Fruit fly (Drosophila melanogaster) whole organism, embryonic: ENCODE measurements around the gene Hsp60B.
A peak's percentile ranks its signal among the peaks of the same experiment; 100 is the strongest.

ENCODE experiments used
- ATbp ChIP-seq: fragments of 200-800 bp; sonication (Bioruptor generic); optimal IDR thresholded peaks from 2 replicates; lab custom pipeline; 2017; ENCODE audit warnings: missing biosample characterization, mild to moderate bottlenecking, missing genetic modification characterization, missing genetic modification reagents
- Ada2b ChIP-seq: fragments of 200-800 bp; sonication (Bioruptor generic); IDR thresholded peaks from 2 replicates; pipeline ENCODE4 v1.3.6; 2022; ENCODE audit warnings: missing biosample characterization, missing genetic modification characterization
- Adf1 ChIP-seq: fragments of 200-800 bp; sonication (Bioruptor generic); IDR thresholded peaks from 2 replicates; pipeline ENCODE4 v1.3.6; 2022; ENCODE audit warnings: missing biosample characterization, missing genetic modification characterization
- Atf-2 ChIP-seq: fragments of 200-800 bp; sonication (Bioruptor generic); optimal IDR thresholded peaks from 2 replicates; lab custom pipeline; 2016; ENCODE audit warnings: missing biosample characterization, missing genetic modification characterization
- B-H2 ChIP-seq: fragments of 200-800 bp; sonication (Bioruptor generic); optimal IDR thresholded peaks from 2 replicates; lab custom pipeline; 2018; ENCODE audit warnings: missing biosample characterization, mild to moderate bottlenecking, missing genetic modification characterization
- CG10565 ChIP-seq: fragments of 200-800 bp; sonication (Bioruptor generic); optimal IDR thresholded peaks from 3 replicates; lab custom pipeline; 2016; ENCODE audit warnings: missing biosample characterization, mild to moderate bottlenecking, missing genetic modification characterization
- CG10979 ChIP-seq: fragments of 200-800 bp; sonication (Bioruptor generic); optimal IDR thresholded peaks from 2 replicates; lab custom pipeline; 2018; ENCODE audit warnings: missing biosample characterization, mild to moderate bottlenecking, missing genetic modification characterization, moderate library complexity
- CG11560 ChIP-seq: fragments of 200-800 bp; sonication (Bioruptor generic); IDR thresholded peaks from 3 replicates; pipeline ENCODE4 v1.3.6; 2022; ENCODE audit warnings: missing biosample characterization, missing genetic modification characterization
- CG11695 ChIP-seq: fragments of 200-800 bp; sonication (Bioruptor generic); IDR thresholded peaks from 3 replicates; pipeline ENCODE4 v1.3.6; 2022; ENCODE audit warnings: missing biosample characterization, missing genetic modification characterization
- CG11723 ChIP-seq: fragments of 200-800 bp; sonication (Bioruptor generic); optimal IDR thresholded peaks from 2 replicates; lab custom pipeline; 2017; ENCODE audit warnings: missing biosample characterization, mild to moderate bottlenecking, missing genetic modification characterization
- CG12155 ChIP-seq: fragments of 200-800 bp; sonication (Bioruptor generic); optimal IDR thresholded peaks from 3 replicates; lab custom pipeline; 2016; ENCODE audit warnings: missing biosample characterization, missing genetic modification characterization
- CG12942 ChIP-seq: fragments of 200-800 bp; sonication (Bioruptor generic); optimal IDR thresholded peaks from 3 replicates; lab custom pipeline; 2016; ENCODE audit warnings: missing biosample characterization, missing genetic modification characterization
- CG13123 ChIP-seq: fragments of 200-800 bp; sonication (Bioruptor generic); optimal IDR thresholded peaks from 2 replicates; lab custom pipeline; 2016; ENCODE audit warnings: missing biosample characterization, missing genetic modification characterization
- CG13775 ChIP-seq: fragments of 200-800 bp; sonication (Bioruptor generic); optimal IDR thresholded peaks from 3 replicates; lab custom pipeline; 2017; ENCODE audit warnings: missing biosample characterization, mild to moderate bottlenecking, missing genetic modification characterization
- CG14860 ChIP-seq: fragments of 200-800 bp; sonication (Bioruptor generic); IDR thresholded peaks from 3 replicates; pipeline ENCODE4 v1.3.6; 2022; ENCODE audit warnings: missing biosample characterization, missing genetic modification characterization; ENCODE audit not compliant: partially characterized antibody
- CG15479 ChIP-seq: fragments of 200-800 bp; sonication (Bioruptor generic); optimal IDR thresholded peaks from 3 replicates; lab custom pipeline; 2019; ENCODE audit warnings: missing biosample characterization, mild to moderate bottlenecking, missing genetic modification characterization, moderate library complexity
- CG15601 ChIP-seq: fragments of 200-800 bp; sonication (Bioruptor generic); optimal IDR thresholded peaks from 3 replicates; lab custom pipeline; 2019; ENCODE audit warnings: missing biosample characterization, mild to moderate bottlenecking, missing genetic modification characterization, moderate library complexity
- CG1602 ChIP-seq: fragments of 200-800 bp; sonication (Bioruptor generic); optimal IDR thresholded peaks from 3 replicates; lab custom pipeline; 2016; ENCODE audit warnings: missing biosample characterization, missing genetic modification characterization
- CG17612 ChIP-seq: fragments of 200-800 bp; sonication (Bioruptor generic); IDR thresholded peaks from 2 replicates; pipeline ENCODE4 v1.3.6; 2022; ENCODE audit warnings: missing biosample characterization, missing genetic modification characterization
- CG17802 ChIP-seq: fragments of 200-800 bp; sonication (Bioruptor generic); optimal IDR thresholded peaks from 2 replicates; lab custom pipeline; 2018; ENCODE audit warnings: missing biosample characterization, mild to moderate bottlenecking, missing genetic modification characterization, moderate library complexity
- CG30403 ChIP-seq: fragments of 200-800 bp; sonication (Bioruptor generic); optimal IDR thresholded peaks from 3 replicates; lab custom pipeline; 2016; ENCODE audit warnings: missing biosample characterization, missing genetic modification characterization
- CG3065 ChIP-seq: fragments of 200-800 bp; sonication (Bioruptor generic); optimal IDR thresholded peaks from 2 replicates; lab custom pipeline; 2016; ENCODE audit warnings: missing biosample characterization, missing genetic modification characterization
- CG34376 ChIP-seq: fragments of 200-800 bp; sonication (Bioruptor generic); optimal IDR thresholded peaks from 2 replicates; lab custom pipeline; 2018; ENCODE audit warnings: missing biosample characterization, mild to moderate bottlenecking, missing genetic modification characterization
- CG4328 ChIP-seq: fragments of 200-800 bp; sonication (Bioruptor generic); optimal IDR thresholded peaks from 3 replicates; lab custom pipeline; 2017; ENCODE audit warnings: missing biosample characterization, missing genetic modification reagents, missing genetic modification characterization
- CG5953 ChIP-seq: fragments of 200-800 bp; sonication (Bioruptor generic); IDR thresholded peaks from 2 replicates; pipeline ENCODE4 v1.3.6; 2022; ENCODE audit warnings: missing biosample characterization, missing genetic modification characterization
- CG8765 ChIP-seq: fragments of 200-800 bp; sonication (Bioruptor generic); IDR thresholded peaks from 2 replicates; pipeline ENCODE4 v1.3.6; 2022; ENCODE audit warnings: missing biosample characterization, missing genetic modification characterization
- CG9932 ChIP-seq: fragments of 200-800 bp; sonication (Bioruptor generic); IDR thresholded peaks from 2 replicates; pipeline ENCODE4 v1.3.6; 2022; ENCODE audit warnings: missing biosample characterization, missing genetic modification characterization
- CoRest ChIP-seq: fragments of 200-800 bp; sonication (Bioruptor generic); optimal IDR thresholded peaks from 3 replicates; lab custom pipeline; 2018; ENCODE audit warnings: missing biosample characterization, mild to moderate bottlenecking, missing genetic modification characterization, moderate library complexity
- D19A ChIP-seq: fragments of 200-800 bp; optimal IDR thresholded peaks from 3 replicates; lab custom pipeline; 2019; ENCODE audit warnings: missing biosample characterization, mild to moderate bottlenecking, missing genetic modification characterization, moderate library complexity
- Dad ChIP-seq: fragments of 200-800 bp; sonication (Bioruptor generic); optimal IDR thresholded peaks from 3 replicates; lab custom pipeline; 2016; ENCODE audit warnings: missing biosample characterization, missing genetic modification characterization
- HHEX ChIP-seq: fragments of 200-800 bp; sonication (Bioruptor generic); optimal IDR thresholded peaks from 3 replicates; lab custom pipeline; 2017; ENCODE audit warnings: missing biosample characterization, mild to moderate bottlenecking, missing genetic modification characterization, missing genetic modification reagents
- Lim3 ChIP-seq: fragments of 200-800 bp; sonication (Bioruptor generic); IDR thresholded peaks from 2 replicates; pipeline ENCODE4 v1.3.6; 2022; ENCODE audit warnings: missing biosample characterization, missing genetic modification characterization
- PHDP ChIP-seq: fragments of 200-800 bp; sonication (Bioruptor generic); optimal IDR thresholded peaks from 3 replicates; lab custom pipeline; 2018; ENCODE audit warnings: missing biosample characterization, mild to moderate bottlenecking, missing genetic modification characterization, moderate library complexity
- Xbp1 ChIP-seq: fragments of 200-800 bp; sonication (Bioruptor generic); optimal IDR thresholded peaks from 3 replicates; lab custom pipeline; 2016; ENCODE audit warnings: missing biosample characterization, mild to moderate bottlenecking, missing genetic modification characterization
- bsh ChIP-seq, 2 experiments: fragments of 200-800 bp; sonication (Bioruptor generic); optimal IDR thresholded peaks; 2 replicates each; lab custom pipeline; 2017 to 2018; ENCODE audit warnings: mild to moderate bottlenecking in 2 of 2, missing biosample characterization in 2 of 2, missing genetic modification characterization in 2 of 2, moderate library complexity in 1 of 2
- chm ChIP-seq: fragments of 200-800 bp; sonication (Bioruptor generic); IDR thresholded peaks from 2 replicates; pipeline ENCODE4 v1.3.6; 2022; ENCODE audit warnings: missing biosample characterization, missing genetic modification characterization
- crc ChIP-seq: fragments of 200-800 bp; sonication (Bioruptor generic); optimal IDR thresholded peaks from 2 replicates; lab custom pipeline; 2016; ENCODE audit warnings: missing biosample characterization, missing genetic modification characterization
- disco-r ChIP-seq: fragments of 200-800 bp; sonication (Bioruptor generic); optimal IDR thresholded peaks from 2 replicates; lab custom pipeline; 2016; ENCODE audit warnings: missing biosample characterization, missing genetic modification characterization
- dpn ChIP-seq, 2 experiments: fragments of 200-800 bp; sonication (Bioruptor generic); optimal IDR thresholded peaks; 3 replicates each; lab custom pipeline; 2016; ENCODE audit warnings: missing biosample characterization in 2 of 2, missing genetic modification characterization in 2 of 2
- fd64A ChIP-seq: fragments of 200-800 bp; sonication (Bioruptor generic); optimal IDR thresholded peaks from 3 replicates; lab custom pipeline; 2018; ENCODE audit warnings: missing biosample characterization, mild to moderate bottlenecking, missing genetic modification characterization
- kah ChIP-seq: fragments of 200-800 bp; sonication (Bioruptor generic); optimal IDR thresholded peaks from 2 replicates; lab custom pipeline; 2018; ENCODE audit warnings: missing biosample characterization, mild to moderate bottlenecking, missing genetic modification characterization
- lilli ChIP-seq: fragments of 200-800 bp; sonication (Bioruptor generic); optimal IDR thresholded peaks from 3 replicates; lab custom pipeline; 2016; ENCODE audit warnings: missing biosample characterization, missing genetic modification characterization
- mam ChIP-seq: fragments of 200-800 bp; sonication (Bioruptor generic); optimal IDR thresholded peaks from 3 replicates; lab custom pipeline; 2016; ENCODE audit warnings: missing biosample characterization, missing genetic modification characterization
- otp ChIP-seq: fragments of 200-800 bp; sonication (Bioruptor generic); IDR thresholded peaks from 3 replicates; pipeline ENCODE4, ENCODE4 v1.3.6; 2022; ENCODE audit warnings: missing biosample characterization, missing genetic modification characterization
- salm ChIP-seq: fragments of 200-800 bp; sonication (Bioruptor generic); optimal IDR thresholded peaks from 2 replicates; lab custom pipeline; 2018; ENCODE audit warnings: missing biosample characterization, mild to moderate bottlenecking, missing genetic modification characterization
- seq ChIP-seq: fragments of 200-800 bp; sonication (Bioruptor generic); IDR thresholded peaks from 2 replicates; pipeline ENCODE4 v1.3.6; 2022; ENCODE audit warnings: missing biosample characterization, missing genetic modification characterization
- so ChIP-seq: fragments of 200-800 bp; sonication (Bioruptor generic); IDR thresholded peaks from 3 replicates; pipeline ENCODE4 v1.3.6; 2022; ENCODE audit warnings: missing biosample characterization, missing genetic modification characterization
- tap ChIP-seq: fragments of 200-800 bp; optimal IDR thresholded peaks from 3 replicates; lab custom pipeline; 2019; ENCODE audit warnings: missing biosample characterization, mild to moderate bottlenecking, missing genetic modification characterization, moderate library complexity
- tgo ChIP-seq: fragments of 200-800 bp; sonication (Bioruptor generic); IDR thresholded peaks from 3 replicates; pipeline ENCODE4 v1.3.6; 2022; ENCODE audit warnings: missing biosample characterization, missing genetic modification characterization
- tup ChIP-seq: fragments of 200-800 bp; sonication (Bioruptor generic); optimal IDR thresholded peaks from 2 replicates; lab custom pipeline; 2016; ENCODE audit warnings: missing biosample characterization, mild to moderate bottlenecking, missing genetic modification characterization, moderate library complexity
- zen2 ChIP-seq: fragments of 200-800 bp; sonication (Bioruptor generic); IDR thresholded peaks from 3 replicates; pipeline ENCODE4 v1.3.6; 2022; ENCODE audit warnings: missing biosample characterization, missing genetic modification characterization; ENCODE audit not compliant: partially characterized antibody

Hsp60B gene

dm6 chr2L:715489-715849 lies 12.7 kb upstream of the Hsp60B start (continued):
- TF ChIP-seq CG17802 (tag; lab: Kevin White, UChicago) (peak; percentile 71), CoRest (peak; percentile 84), Ada2b (GFP tag; lab: Robert Waterston, UW) (peak; percentile 65; the same call in 1 of the 2 replicates), Atf-2 (GFP tag; lab: Kevin White, UChicago) (peak; percentile 80), chm (GFP tag; lab: Robert Waterston, UW) (peak; percentile 85), CG11695 (GFP tag; lab: Robert Waterston, UW) (peak; percentile 82; the same call in 2 of the 3 replicates), tup (GFP tag; lab: Kevin White, UChicago) (peak; percentile 69), CG11723 (GFP tag; lab: Kevin White, UChicago) (peak; percentile 69), mam (peak; percentile 71), CG4328 (GFP tag; lab: Kevin White, UChicago) (peak; percentile 2), bsh (GFP tag; optimal IDR thresholded peaks at IDR 0.05; lab: Kevin White, UChicago) (peak; percentile 95 to 98), CG9932 (GFP tag; lab: Robert Waterston, UW) (no peak), CG12942 (peak; percentile 76), CG17612 (GFP tag; lab: Robert Waterston, UW) (peak; percentile 60; the same call in 1 of the 2 replicates), CG15479 (GFP tag; lab: Kevin White, UChicago) (no peak), lilli (GFP tag; lab: Kevin White, UChicago) (peak; percentile 69), CG14860 (GFP tag; lab: Robert Waterston, UW) (no peak), fd64A (GFP tag; lab: Kevin White, UChicago) (peak; percentile 69), CG13775 (peak; percentile 72), CG10979 (tag; lab: Kevin White, UChicago) (peak; percentile 93), CG5953 (GFP tag; lab: Robert Waterston, UW) (peak; percentile 87), CG8765 (GFP tag; lab: Robert Waterston, UW) (peak; percentile 44; the same call in 1 of the 2 replicates), Dad (GFP tag; lab: Kevin White, UChicago) (peak; percentile 75), dpn (GFP tag; optimal IDR thresholded peaks at IDR 0.05; lab: Kevin White, UChicago) (peak; percentile 81 to 88), D19A (tag; lab: Kevin White, UChicago) (peak; percentile 86), CG15601 (tag; lab: Kevin White, UChicago) (peak; percentile 86), disco-r (GFP tag; lab: Kevin White, UChicago) (peak; percentile 74), CG30403 (peak; percentile 87), ATbp (GFP tag; lab: Kevin White, UChicago) (peak; percentile 94), zen2 (GFP tag; lab: Robert Waterston, UW) (no peak), PHDP (peak; percentile 86), CG34376 (no peak), CG1602 (peak; percentile 87), otp (GFP tag; lab: Robert Waterston, UW) (peak; percentile 88; the same call in 2 of the 3 replicates), Lim3 (GFP tag; lab: Robert Waterston, UW) (peak; percentile 63; the same call in 1 of the 2 replicates), CG11560 (tag; lab: Robert Waterston, UW) (peak; percentile 66; the same call in 1 of the 3 replicates), seq (GFP tag; lab: Robert Waterston, UW) (peak; percentile 72), CG13123 (GFP tag; lab: Kevin White, UChicago) (peak; percentile 78), Adf1 (GFP tag; lab: Robert Waterston, UW) (no peak), B-H2 (no peak), tap (tag; lab: Kevin White, UChicago) (peak; percentile 74), HHEX (peak; percentile 61), kah (peak; percentile 41), so (GFP tag; lab: Robert Waterston, UW) (peak; percentile 75; the same call in 1 of the 3 replicates), tgo (peak; percentile 81), Xbp1 (peak; percentile 89), CG3065 (GFP tag; lab: Kevin White, UChicago) (peak; percentile 69), CG10565 (no peak), crc (GFP tag; lab: Kevin White, UChicago) (peak; percentile 66), salm (tag; lab: Kevin White, UChicago) (peak; percentile 77), CG12155 (peak; percentile 73)
